1 worm cellular context compared by ENCODE assay signal in the genomic region with DNA sequence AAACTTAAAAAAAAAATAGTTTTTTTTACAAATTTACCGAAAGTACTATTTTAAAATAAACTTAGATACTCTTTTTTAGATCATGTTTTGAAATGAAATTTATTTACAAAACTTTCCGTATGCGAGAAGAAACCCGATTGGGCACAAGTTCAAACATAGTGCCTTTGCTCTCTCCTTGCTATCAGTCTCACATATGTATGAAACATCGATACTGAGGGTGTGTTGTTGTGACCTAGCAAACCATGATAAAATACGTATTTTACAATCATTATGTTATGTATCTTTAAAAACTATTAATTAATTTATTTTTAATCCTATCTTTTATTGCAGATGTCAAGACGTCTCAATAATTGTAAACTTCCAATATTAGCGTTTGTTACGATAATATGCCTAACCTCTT.
TF ChIP-seq lines count a peak whose summit lies in the region.

No protein-coding gene starts in this region.

TF ChIP-seq in whole organism, L3 larva, 47 proteins besides CTCF, POLR2A, EP300 and RAD21 (continued from another document):
- TF ChIP-seq ztf-11 (tag; optimal IDR thresholded peaks at IDR 0.05; lab: Kevin White, UChicago): no peak
TF ChIP-seq in whole organism, L3 larva: peak in this region for 3.
